Worm (Caenorhabditis elegans) whole organism, L1 larva: ENCODE results near the gene M02E1.4.

ENCODE experiments used
- dpl-1 ChIP-seq, 3 experiments: fragments of 150-350 bp in 2 of 3; sonication (generic microtip) in 1 of 3; optimal IDR thresholded peaks; 2 replicates each; lab custom pipeline; 2014 to 2017; ENCODE audit warnings: missing biosample characterization in 3 of 3, missing genetic modification characterization in 3 of 3, missing genetic modification reagents in 3 of 3
- fos-1 ChIP-seq: fragments of 150-350 bp; optimal IDR thresholded peaks from 2 replicates; lab custom pipeline; 2014; ENCODE audit warnings: missing biosample characterization, missing genetic modification characterization
- lin-13 ChIP-seq: fragments of 150-350 bp; optimal IDR thresholded peaks from 2 replicates; lab custom pipeline; 2014; ENCODE audit warnings: missing biosample characterization, missing genetic modification reagents, missing genetic modification characterization
- nhr-11 ChIP-seq: fragments of 150-350 bp; optimal IDR thresholded peaks from 2 replicates; lab custom pipeline; 2014; ENCODE audit warnings: missing biosample characterization, missing genetic modification characterization
- sox-4 ChIP-seq: sonication (generic microtip); optimal IDR thresholded peaks from 2 replicates; lab custom pipeline; 2016; ENCODE audit warnings: missing genetic modification characterization, missing compliant biosample characterization
- unc-130 ChIP-seq: fragments of 150-350 bp; optimal IDR thresholded peaks from 2 replicates; lab custom pipeline; 2017; ENCODE audit warnings: missing biosample characterization, missing genetic modification characterization, inconsistent platforms

DNA sequence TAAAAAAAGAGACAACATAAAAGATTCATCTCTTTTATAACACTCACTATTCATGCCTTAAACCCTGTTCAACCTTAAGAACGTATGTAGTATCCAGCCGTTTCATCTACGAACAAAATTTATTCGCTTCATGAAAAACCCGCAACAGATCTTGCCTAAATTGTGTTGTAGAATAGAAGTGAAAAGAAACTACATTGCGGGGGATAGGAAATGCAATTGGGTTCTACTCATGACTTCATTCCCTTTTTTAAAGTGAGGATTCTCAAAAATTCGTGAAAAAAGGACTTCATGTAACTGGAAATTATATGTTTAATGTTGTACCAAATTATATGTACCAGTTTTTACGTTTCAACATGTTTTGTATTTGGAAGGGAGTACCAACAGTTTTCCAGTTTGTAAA, 4.0 kb upstream of the M02E1.4 start:
- TF ChIP-seq sox-4 (tag; lab: Kevin White, UChicago) (no peak), dpl-1 (GFP tag; optimal IDR thresholded peaks at IDR 0.05; lab: Kevin White, UChicago) (no peak), fos-1 (tag; lab: Kevin White, UChicago) (no peak), lin-13 (GFP tag; lab: Kevin White, UChicago) (no peak), unc-130 (tag; lab: Kevin White, UChicago) (no peak), nhr-11 (tag; lab: Kevin White, UChicago) (no peak)
